Fruit fly (Drosophila melanogaster): Measurements from ENCODE around the gene PGAP5.

PGAP5 gene

DNA sequence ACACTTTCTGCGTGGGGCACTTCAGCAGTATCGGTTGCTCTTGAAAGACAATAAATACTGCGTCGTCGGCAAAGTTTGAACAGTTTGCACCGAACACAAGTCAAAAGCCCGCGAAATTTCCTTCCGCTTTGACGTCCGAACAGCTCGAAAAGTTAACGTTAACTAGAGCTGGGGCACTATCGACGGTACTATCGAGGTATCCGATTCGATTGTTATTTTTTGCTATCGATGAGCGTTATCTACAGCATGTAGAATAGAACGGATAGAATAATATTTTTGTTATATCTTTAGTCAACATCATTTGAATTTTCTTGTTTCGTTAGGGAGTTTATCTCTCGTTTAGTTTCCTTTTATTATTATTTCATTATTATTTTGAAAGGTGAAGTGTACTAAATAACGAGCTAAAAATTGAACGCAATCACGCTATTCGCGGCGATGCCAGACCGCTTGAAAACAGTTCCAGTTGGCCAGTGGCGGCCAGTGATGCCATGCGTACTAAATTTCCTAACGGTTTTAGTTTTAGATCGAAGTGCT, 41.1 kb downstream of the PGAP5 start, which contains the start of gene Pvr (continued):
- TF ChIP-seq sim (GFP tag; IDR thresholded peaks at IDR 0.05) (no peak), HmgD (GFP tag; optimal IDR thresholded peaks at IDR 0.05) (no peak), shn (GFP tag; optimal IDR thresholded peaks at IDR 0.05) (no peak), CG7271 (tag; optimal IDR thresholded peaks at IDR 0.05) (no peak), CG10959 (GFP tag; IDR thresholded peaks at IDR 0.05) (no peak), CG34422 (GFP tag; IDR thresholded peaks at IDR 0.05) (peak; percentile 11; the same call in 1 of the 3 replicates), CG7987 (GFP tag; optimal IDR thresholded peaks at IDR 0.05) (no peak), CG5245 (GFP tag; optimal IDR thresholded peaks at IDR 0.05) (no peak), Med (GFP tag) (peak; percentile 86), CG9817 (tag; optimal IDR thresholded peaks at IDR 0.05) (no peak), bowl (GFP tag; IDR thresholded peaks at IDR 0.05) (no peak), ttk (GFP tag; IDR thresholded peaks at IDR 0.05) (no peak), CG3065 (GFP tag; optimal IDR thresholded peaks at IDR 0.05) (no peak), ERR (GFP tag; optimal IDR thresholded peaks at IDR 0.05) (no peak), sima (GFP tag; optimal IDR thresholded peaks at IDR 0.05) (no peak), seq (GFP tag; IDR thresholded peaks at IDR 0.05) (no peak), odd (GFP tag; optimal IDR thresholded peaks at IDR 0.05) (no peak), Bteb2 (GFP tag; optimal IDR thresholded peaks at IDR 0.05) (no peak), CG10565 (GFP tag; optimal IDR thresholded peaks at IDR 0.05) (no peak), btn (GFP tag; optimal IDR thresholded peaks at IDR 0.05) (no peak), CG4617 (GFP tag; optimal IDR thresholded peaks at IDR 0.05; ENCODE audit: borderline replicate concordance) (no peak), maf-S (GFP tag; optimal IDR thresholded peaks at IDR 0.05) (no peak), CG32532 (GFP tag; IDR thresholded peaks at IDR 0.05) (peak; percentile 39), hb (GFP tag; IDR thresholded peaks at IDR 0.05; ENCODE audit: partially characterized antibody) (peak; percentile 89), CG16779 (GFP tag; IDR thresholded peaks at IDR 0.05) (no peak), CG4707 (GFP tag; optimal IDR thresholded peaks at IDR 0.05) (no peak), ash1 (GFP tag; optimal IDR thresholded peaks at IDR 0.05) (no peak), Pdp1 (GFP tag; optimal IDR thresholded peaks at IDR 0.05) (no peak), CG17612 (GFP tag; IDR thresholded peaks at IDR 0.05) (no peak), zf30C (GFP tag; optimal IDR thresholded peaks at IDR 0.05) (no peak), CG7357 (GFP tag; IDR thresholded peaks at IDR 0.05) (no peak), CG9797 (GFP tag; optimal IDR thresholded peaks at IDR 0.05) (peak; percentile 40), Hr78 (GFP tag; optimal IDR thresholded peaks at IDR 0.05) (no peak), dmrt11E (tag; optimal IDR thresholded peaks at IDR 0.05) (no peak), CrebB (tag; optimal IDR thresholded peaks at IDR 0.05) (no peak), HmgZ (tag; optimal IDR thresholded peaks at IDR 0.05) (no peak), sqz (GFP tag; optimal IDR thresholded peaks at IDR 0.05) (no peak), fu2 (GFP tag; optimal IDR thresholded peaks at IDR 0.05) (no peak), B-H2 (GFP tag; optimal IDR thresholded peaks at IDR 0.05) (no peak), pum (GFP tag; optimal IDR thresholded peaks at IDR 0.05) (no peak), unpg (GFP tag; optimal IDR thresholded peaks at IDR 0.05) (no peak), Eip74EF (GFP tag; optimal IDR thresholded peaks at IDR 0.05) (no peak), CG1602 (GFP tag; optimal IDR thresholded peaks at IDR 0.05) (no peak), Optix (GFP tag; IDR thresholded peaks at IDR 0.05) (no peak), peb (GFP tag; IDR thresholded peaks at IDR 0.05) (no peak), wor (GFP tag; IDR thresholded peaks at IDR 0.05) (no peak), gce (GFP tag; IDR thresholded peaks at IDR 0.05) (no peak), Doc3 (GFP tag; IDR thresholded peaks at IDR 0.05; ENCODE audit: partially characterized antibody) (peak; percentile 97), CG11247 (GFP tag; IDR thresholded peaks at IDR 0.05) (no peak), zfh2 (GFP tag; optimal IDR thresholded peaks at IDR 0.05) (no peak), Dref (GFP tag; IDR thresholded peaks at IDR 0.05) (peak; percentile 83), schlank (tag; optimal IDR thresholded peaks at IDR 0.05) (no peak)
